Fruit fly (Drosophila melanogaster): ENCODE data around the gene Nep3.

Gene Nep3

dm6 chrX:19964215-19964614 lies 3.1 kb downstream of the Nep3 start (continued):
- no peak for TF ChIP-seq CG16815 (GFP tag; optimal IDR thresholded peaks at IDR 0.05)
- peak; percentile 7 to 25 for TF ChIP-seq chif (GFP tag; optimal IDR thresholded peaks at IDR 0.05)
- TF ChIP-seq CG5953 (GFP tag; IDR thresholded peaks at IDR 0.05): no peak
- TF ChIP-seq cas (GFP tag; IDR thresholded peaks at IDR 0.05): no peak
- TF ChIP-seq E2f2 (GFP tag; IDR thresholded peaks at IDR 0.05): peak; percentile 51
- no peak for TF ChIP-seq ase (GFP tag; IDR thresholded peaks at IDR 0.05)
- peak; percentile 48 for TF ChIP-seq Sox102F (GFP tag; optimal IDR thresholded peaks at IDR 0.05)
- TF ChIP-seq CG2202 (tag; optimal IDR thresholded peaks at IDR 0.05): no peak
- no peak for TF ChIP-seq CG2116 (GFP tag; optimal IDR thresholded peaks at IDR 0.05)
- TF ChIP-seq nmo (GFP tag; optimal IDR thresholded peaks at IDR 0.05): peak; percentile 42
- TF ChIP-seq ATbp (GFP tag; optimal IDR thresholded peaks at IDR 0.05): peak; percentile 20
- TF ChIP-seq stwl (tag; optimal IDR thresholded peaks at IDR 0.05): no peak
- no peak for TF ChIP-seq gcm2 (GFP tag; optimal IDR thresholded peaks at IDR 0.05)
- TF ChIP-seq crol (GFP tag; IDR thresholded peaks at IDR 0.05): no peak
- TF ChIP-seq CG8281 (tag; optimal IDR thresholded peaks at IDR 0.05): no peak
- TF ChIP-seq Oli (tag; optimal IDR thresholded peaks at IDR 0.05): peak; percentile 59
- 0 out of 2 replicates have a peak, but pooled peaks have one; percentile 21 for TF ChIP-seq Atf6 (GFP tag; IDR thresholded peaks at IDR 0.05)
- peak; percentile 33 for TF ChIP-seq CG10209 (GFP tag; optimal IDR thresholded peaks at IDR 0.05)
- peak; percentile 71 for TF ChIP-seq CG2120 (GFP tag; optimal IDR thresholded peaks at IDR 0.05)
- TF ChIP-seq Xrp1 (GFP tag; IDR thresholded peaks at IDR 0.05): no peak
- TF ChIP-seq tgo (GFP tag; IDR thresholded peaks at IDR 0.05): 0 out of 3 replicates have a peak, but pooled peaks have one; percentile 20
- TF ChIP-seq Taf1 (GFP tag; IDR thresholded peaks at IDR 0.05): no peak
- TF ChIP-seq E2f1 (GFP tag; IDR thresholded peaks at IDR 0.05): peak; percentile 50
- peak; percentile 32 for TF ChIP-seq Xbp1 (GFP tag; optimal IDR thresholded peaks at IDR 0.05)
- no peak for TF ChIP-seq CG15696 (tag; optimal IDR thresholded peaks at IDR 0.05)
- no peak for TF ChIP-seq CG12744 (GFP tag; optimal IDR thresholded peaks at IDR 0.05)
- TF ChIP-seq CG7987 (GFP tag; optimal IDR thresholded peaks at IDR 0.05): no peak
- TF ChIP-seq salm (tag; optimal IDR thresholded peaks at IDR 0.05): no peak
- no peak for TF ChIP-seq knrl (GFP tag; IDR thresholded peaks at IDR 0.05; ENCODE audit: partially characterized antibody)
- no peak for TF ChIP-seq CG7745 (tag; optimal IDR thresholded peaks at IDR 0.05)
- TF ChIP-seq maf-S (GFP tag; optimal IDR thresholded peaks at IDR 0.05): no peak
- no peak for TF ChIP-seq zen (tag; optimal IDR thresholded peaks at IDR 0.05)
- no peak for TF ChIP-seq toy (GFP tag; IDR thresholded peaks at IDR 0.05)
- TF ChIP-seq CG17328 (GFP tag; IDR thresholded peaks at IDR 0.05): no peak
- TF ChIP-seq cad (GFP tag; optimal IDR thresholded peaks at IDR 0.05): no peak
- no peak for TF ChIP-seq Dip2 (GFP tag; IDR thresholded peaks at IDR 0.05)
- peak; percentile 62 for TF ChIP-seq grau (tag; optimal IDR thresholded peaks at IDR 0.05)
- no peak for TF ChIP-seq tin (GFP tag; optimal IDR thresholded peaks at IDR 0.05)
- peak; percentile 27 for TF ChIP-seq Sox100B (GFP tag; optimal IDR thresholded peaks at IDR 0.05)
- TF ChIP-seq eve (GFP tag; optimal IDR thresholded peaks at IDR 0.05): peak in 1 of 2 experiments; percentile 5
- TF ChIP-seq CG30020 (tag; optimal IDR thresholded peaks at IDR 0.05): no peak
- TF ChIP-seq bcd (GFP tag; optimal IDR thresholded peaks at IDR 0.05): peak; percentile 24
- peak; percentile 19 for TF ChIP-seq Camta (GFP tag; optimal IDR thresholded peaks at IDR 0.05)
- no peak for TF ChIP-seq CG11398 (GFP tag; optimal IDR thresholded peaks at IDR 0.05)
- peak; percentile 33; the same call in 1 of the 2 replicates for TF ChIP-seq sob (GFP tag; IDR thresholded peaks at IDR 0.05)
- TF ChIP-seq CG8944 (GFP tag; optimal IDR thresholded peaks at IDR 0.05): no peak
- TF ChIP-seq CG43689 (GFP tag; IDR thresholded peaks at IDR 0.05): no peak
- TF ChIP-seq Drgx (GFP tag; IDR thresholded peaks at IDR 0.05): no peak
- no peak for TF ChIP-seq CG12104 (GFP tag; optimal IDR thresholded peaks at IDR 0.05)
- no peak for TF ChIP-seq ato (GFP tag; IDR thresholded peaks at IDR 0.05; ENCODE audit: partially characterized antibody)
- no peak for TF ChIP-seq Gug (GFP tag; IDR thresholded peaks at IDR 0.05)
- TF ChIP-seq sima (GFP tag; optimal IDR thresholded peaks at IDR 0.05): no peak
